Worm (Caenorhabditis elegans) whole organism, early embryonic: ENCODE results near the gene cdh-12.

Experiments used
- B0310.2 ChIP-seq: sonication (generic microtip); optimal IDR thresholded peaks from 2 replicates; lab custom pipeline; 2016; ENCODE audit warnings: mild to moderate bottlenecking, missing genetic modification characterization, missing compliant biosample characterization
- aly-1 ChIP-seq: sonication (generic microtip); optimal IDR thresholded peaks from 2 replicates; lab custom pipeline; 2016; ENCODE audit warnings: missing genetic modification characterization, missing compliant biosample characterization
- ama-1 ChIP-seq: fragments of 150-350 bp; optimal IDR thresholded peaks from 2 replicates; lab custom pipeline; 2014
- ceh-13 ChIP-seq: fragments of 200-800 bp; sonication (Bioruptor generic); optimal IDR thresholded peaks from 2 replicates; lab custom pipeline; 2018; ENCODE audit warnings: mild to moderate bottlenecking, missing genetic modification characterization, missing compliant biosample characterization
- ceh-36 ChIP-seq: sonication (generic microtip); optimal IDR thresholded peaks from 2 replicates; lab custom pipeline; 2016; ENCODE audit warnings: missing genetic modification characterization, inconsistent platforms, missing compliant biosample characterization
- ets-7 ChIP-seq: sonication (generic microtip); optimal IDR thresholded peaks from 2 replicates; lab custom pipeline; 2016; ENCODE audit warnings: missing genotype, missing genetic modification characterization, missing compliant biosample characterization
- flt-1 ChIP-seq: fragments of 200-800 bp; sonication (Bioruptor generic); IDR thresholded peaks from 2 replicates; pipeline ENCODE4 v1.3.6; 2022; ENCODE audit warnings: missing genetic modification characterization, missing compliant biosample characterization
- hmbx-1 ChIP-seq: sonication (generic microtip); optimal IDR thresholded peaks from 2 replicates; lab custom pipeline; 2016; ENCODE audit warnings: mild to moderate bottlenecking, missing genetic modification characterization, missing compliant biosample characterization
- pes-1 ChIP-seq: fragments of 200-800 bp; sonication (Bioruptor generic); IDR thresholded peaks from 2 replicates; pipeline ENCODE4 v1.3.6; 2022; ENCODE audit warnings: missing genetic modification reagents, missing genetic modification characterization, missing compliant biosample characterization
- scrt-1 ChIP-seq: fragments of 200-800 bp; sonication (Bioruptor generic); IDR thresholded peaks from 2 replicates; pipeline ENCODE4 v1.3.6; 2022; ENCODE audit warnings: missing genetic modification characterization, missing compliant biosample characterization
- sea-1 ChIP-seq: fragments of 200-800 bp; sonication (Bioruptor generic); conservative IDR thresholded peaks from 2 replicates; pipeline ENCODE4 v1.3.6; 2022; ENCODE audit warnings: missing genetic modification characterization, missing compliant biosample characterization
- tbx-37 ChIP-seq: fragments of 200-800 bp; sonication (Bioruptor generic); conservative IDR thresholded peaks from 2 replicates; pipeline ENCODE4 v1.3.6; 2022; ENCODE audit warnings: missing genetic modification reagents, missing genetic modification characterization, missing compliant biosample characterization

ce11 chrIII:1214680-1215079, 62.8 kb downstream of the cdh-12 start, which contains the start of gene Y119D3B.21:
- TF ChIP-seq ets-7 (tag; lab: Kevin White, UChicago) (no peak), ama-1 (lab: Kevin White, UChicago) (no peak), flt-1 (no peak), hmbx-1 (tag; lab: Kevin White, UChicago) (no peak), pes-1 (no peak), B0310.2 (tag; lab: Kevin White, UChicago) (no peak), aly-1 (tag; lab: Kevin White, UChicago) (no peak), ceh-13 (no peak), ceh-36 (tag; lab: Kevin White, UChicago) (no peak), tbx-37 (no peak), scrt-1 (GFP tag; lab: Robert Waterston, UW) (no peak), sea-1 (no peak)
